Worm (Caenorhabditis elegans) whole organism, L1 larva: ENCODE results near the gene M117.4.

Source experiments
- ama-1 ChIP-seq: fragments of 150-350 bp; optimal IDR thresholded peaks from 2 replicates; lab custom pipeline; 2014
- ceh-8 ChIP-seq: fragments of 200-800 bp; sonication (Bioruptor generic); optimal IDR thresholded peaks from 2 replicates; lab custom pipeline; 2018; ENCODE audit warnings: mild to moderate bottlenecking, missing genetic modification characterization, moderate library complexity, missing compliant biosample characterization
- dsc-1 ChIP-seq: sonication (generic microtip); optimal IDR thresholded peaks from 2 replicates; lab custom pipeline; 2016; ENCODE audit warnings: mild to moderate bottlenecking, missing genetic modification characterization, missing compliant biosample characterization
- egl-13 ChIP-seq: sonication (generic microtip); optimal IDR thresholded peaks from 2 replicates; lab custom pipeline; 2016; ENCODE audit warnings: missing genotype, missing genetic modification reagents, missing genetic modification characterization, missing compliant biosample characterization
- egl-27 ChIP-seq, 2 experiments: fragments of 150-350 bp in 1 of 2; sonication (generic microtip); optimal IDR thresholded peaks; 3 replicates each; lab custom pipeline; 2017 to 2018; ENCODE audit warnings: missing biosample characterization in 2 of 2, missing genetic modification characterization in 2 of 2, missing genetic modification reagents in 2 of 2
- fkh-10 ChIP-seq: sonication (generic microtip); optimal IDR thresholded peaks from 2 replicates; lab custom pipeline; 2017; ENCODE audit warnings: missing biosample characterization, missing genetic modification reagents, missing genetic modification characterization
- lin-14 ChIP-seq: fragments of 200-800 bp; sonication (Bioruptor generic); optimal IDR thresholded peaks from 2 replicates; lab custom pipeline; 2018; ENCODE audit warnings: mild to moderate bottlenecking, missing genetic modification characterization, moderate library complexity, missing compliant biosample characterization
- nhr-28 ChIP-seq: fragments of 150-350 bp; optimal IDR thresholded peaks from 2 replicates; lab custom pipeline; 2014; ENCODE audit warnings: missing biosample characterization, missing genetic modification characterization
- snu-23 ChIP-seq: sonication (generic microtip); optimal IDR thresholded peaks from 2 replicates; lab custom pipeline; 2016; ENCODE audit warnings: missing genetic modification characterization, missing compliant biosample characterization
- tlp-1 ChIP-seq: fragments of 150-350 bp; optimal IDR thresholded peaks from 2 replicates; lab custom pipeline; 2014; ENCODE audit warnings: missing biosample characterization, missing genetic modification characterization
- ztf-4 ChIP-seq: fragments of 150-350 bp; optimal IDR thresholded peaks from 2 replicates; lab custom pipeline; 2014; ENCODE audit warnings: missing biosample characterization, missing genetic modification characterization

Gene M117.4

DNA sequence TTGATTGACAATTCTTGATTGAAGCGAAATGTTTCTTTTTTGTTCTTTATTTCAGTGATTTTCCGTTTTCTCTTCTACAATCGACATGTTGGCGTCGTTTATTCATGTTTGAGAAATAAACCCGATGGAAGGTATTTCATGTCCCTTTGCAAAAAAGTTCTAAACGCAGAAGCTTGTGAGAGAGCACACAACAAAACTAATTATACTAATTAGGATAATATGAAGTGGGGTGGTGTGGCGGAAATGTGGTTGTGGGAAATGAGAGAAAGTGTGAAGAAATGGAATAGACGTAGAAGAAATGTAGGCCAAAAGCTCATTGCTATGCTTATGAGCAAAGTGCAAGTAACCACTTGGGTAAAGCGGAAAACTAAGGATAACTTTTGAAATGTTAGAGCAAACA lies 50.5 kb downstream of the M117.4 start:
- TF ChIP-seq snu-23 (GFP tag; lab: Kevin White, UChicago), result no peak
- TF ChIP-seq ztf-4 (tag; lab: Kevin White, UChicago), result no peak
- TF ChIP-seq ama-1 (lab: Kevin White, UChicago), result no peak
- TF ChIP-seq tlp-1 (tag; lab: Kevin White, UChicago), result no peak
- TF ChIP-seq fkh-10, result no peak
- TF ChIP-seq nhr-28 (tag; lab: Kevin White, UChicago), result no peak
- peak; percentile 26 for TF ChIP-seq ceh-8 (GFP tag; lab: Kevin White, UChicago)
- peak; percentile 82 for TF ChIP-seq dsc-1
- peak; percentile 31 for TF ChIP-seq lin-14 (GFP tag; lab: Kevin White, UChicago)
- TF ChIP-seq egl-13 (tag; lab: Kevin White, UChicago), result no peak
- TF ChIP-seq egl-27 (tag; optimal IDR thresholded peaks at IDR 0.05; lab: Kevin White, UChicago), result no peak
